Worm (Caenorhabditis elegans): ENCODE results near the gene ftt-2.

ftt-2 gene

DNA sequence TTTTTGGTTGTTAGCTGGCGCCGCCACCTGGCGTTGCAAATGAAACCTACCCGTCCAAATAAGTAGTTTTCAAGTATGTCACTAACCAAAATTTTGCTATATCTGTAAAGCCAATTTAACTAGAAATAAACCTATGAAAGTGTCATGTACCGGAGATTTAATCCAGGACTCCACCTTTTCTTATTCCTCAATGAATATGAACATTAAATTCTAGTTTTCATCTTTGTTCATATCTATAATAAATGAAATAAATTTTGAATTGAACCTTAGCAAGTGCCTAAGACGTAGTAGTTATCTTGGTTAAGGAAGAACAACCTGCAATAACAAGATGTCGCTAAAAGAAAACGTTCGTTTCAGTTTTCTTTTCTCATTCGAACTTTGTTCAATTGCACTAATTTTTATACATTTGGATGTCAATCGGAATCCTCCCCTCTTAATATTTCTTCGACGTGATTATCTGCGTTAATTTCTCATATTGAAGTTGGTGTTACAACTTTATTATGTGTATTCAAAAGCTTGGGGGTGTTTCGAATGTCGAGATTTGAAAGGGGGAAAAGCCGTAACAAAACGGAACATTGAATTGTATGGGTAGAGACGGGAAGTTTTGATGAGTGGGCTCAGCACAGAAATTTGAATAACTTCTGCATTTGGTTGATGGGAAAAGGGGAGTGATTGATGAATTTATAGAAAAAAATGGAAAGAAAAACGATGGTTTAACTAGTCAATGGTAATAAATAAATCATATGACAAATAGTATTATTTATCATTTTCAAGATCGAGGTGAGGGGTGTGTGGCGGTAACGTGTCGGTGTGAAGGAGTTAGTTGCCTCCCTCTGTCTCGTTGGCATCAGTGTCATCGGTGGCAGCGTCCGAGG lies 1.7 kb downstream of the ftt-2 start (continued):
- TF ChIP-seq nhr-76 (tag; optimal IDR thresholded peaks at IDR 0.05) (no peak), nhr-11 (tag; optimal IDR thresholded peaks at IDR 0.05) (peak; percentile 40), tag-97 (GFP tag; IDR thresholded peaks at IDR 0.05) (0 out of 2 replicates have a peak, but pooled peaks have one; percentile 29), nhr-102 (tag; optimal IDR thresholded peaks at IDR 0.05) (peak; percentile 92), hlh-30 (tag; optimal IDR thresholded peaks at IDR 0.05; ENCODE audit: insufficient read depth) (no peak), T20F7.1 (GFP tag; optimal IDR thresholded peaks at IDR 0.05) (peak; percentile 75), lin-29 (GFP tag; IDR thresholded peaks at IDR 0.05) (no peak), dmd-6 (GFP tag; IDR thresholded peaks at IDR 0.05) (0 out of 2 replicates have a peak, but pooled peaks have one; percentile 23), madf-5 (GFP tag; IDR thresholded peaks at IDR 0.05) (no peak), ctbp-1 (GFP tag; IDR thresholded peaks at IDR 0.05) (no peak), ceh-32 (tag; optimal IDR thresholded peaks at IDR 0.05; ENCODE audit: poor library complexity) (peak; percentile 11), ceh-62 (tag; optimal IDR thresholded peaks at IDR 0.05) (no peak), F37D6.2 (tag; optimal IDR thresholded peaks at IDR 0.05) (peak; percentile 55), F10B5.3 (tag; optimal IDR thresholded peaks at IDR 0.05) (peak; percentile 52), Y105C5A.15 (GFP tag; IDR thresholded peaks at IDR 0.05) (no peak), lin-13 (GFP tag; optimal IDR thresholded peaks at IDR 0.05) (peak; percentile 88), daf-16 (GFP tag; optimal IDR thresholded peaks at IDR 0.05) (peak; percentile 32 to 34), daf-16 (tag; optimal IDR thresholded peaks at IDR 0.05) (peak; percentile 36), dmd-9 (GFP tag; IDR thresholded peaks at IDR 0.05) (no peak), mes-2 (tag; optimal IDR thresholded peaks at IDR 0.05; ENCODE audit: poor library complexity, severe bottlenecking) (peak; percentile 28), hmg-1.1 (GFP tag; IDR thresholded peaks at IDR 0.05) (0 out of 2 replicates have a peak, but pooled peaks have one; percentile 33), aly-2 (tag; optimal IDR thresholded peaks at IDR 0.05) (no peak), daf-8 (GFP tag; IDR thresholded peaks at IDR 0.05) (no peak), snpc-1.2 (GFP tag; IDR thresholded peaks at IDR 0.05) (no peak), daf-12 (tag; optimal IDR thresholded peaks at IDR 0.05) (no peak), ceh-82 (tag; optimal IDR thresholded peaks at IDR 0.05) (no peak), duxl-1 (tag; optimal IDR thresholded peaks at IDR 0.05; ENCODE audit: poor library complexity) (peak; percentile 65), nhr-48 (tag; optimal IDR thresholded peaks at IDR 0.05) (peak; percentile 36), cey-2 (tag; optimal IDR thresholded peaks at IDR 0.05; ENCODE audit: borderline replicate concordance, insufficient read depth) (no peak), ZK337.2 (GFP tag; IDR thresholded peaks at IDR 0.05) (0 out of 2 replicates have a peak, but pooled peaks have one; percentile 1), lsy-2 (tag; optimal IDR thresholded peaks at IDR 0.05) (peak; percentile 66 to 87), madf-9 (GFP tag; conservative IDR thresholded peaks at IDR 0.05) (no peak), F26F4.8 (GFP tag; conservative IDR thresholded peaks at IDR 0.05) (no peak), unc-62 (GFP tag; optimal IDR thresholded peaks at IDR 0.05 in 1 of 2) (peak in 1 of 2 experiments; percentile 11), unc-62 (tag; optimal IDR thresholded peaks at IDR 0.05) (no peak), nhr-6 (tag; optimal IDR thresholded peaks at IDR 0.05) (no peak), lir-3 (tag; optimal IDR thresholded peaks at IDR 0.05) (no peak), R02D3.7 (tag; optimal IDR thresholded peaks at IDR 0.05) (no peak), Y75B8A.6 (GFP tag; IDR thresholded peaks at IDR 0.05) (no peak), ceh-28 (tag; optimal IDR thresholded peaks at IDR 0.05) (no peak), lim-7 (GFP tag; IDR thresholded peaks at IDR 0.05) (no peak), nhr-28 (tag; optimal IDR thresholded peaks at IDR 0.05) (no peak), F49E8.2 (tag; optimal IDR thresholded peaks at IDR 0.05; ENCODE audit: borderline replicate concordance) (no peak), unc-130 (GFP tag; optimal IDR thresholded peaks at IDR 0.05) (no peak), spr-3 (GFP tag; optimal IDR thresholded peaks at IDR 0.05) (peak; percentile 70), F44E2.7 (GFP tag; IDR thresholded peaks at IDR 0.05) (no peak), nhr-25 (tag; optimal IDR thresholded peaks at IDR 0.05; ENCODE audit: borderline replicate concordance, insufficient read depth) (peak; percentile 50), ztf-7 (tag; optimal IDR thresholded peaks at IDR 0.05) (no peak), zag-1 (tag; optimal IDR thresholded peaks at IDR 0.05) (peak; percentile 48)

Data from whole organism, L4 larva.